Fruit fly (Drosophila melanogaster) whole organism, embryonic: Measurements from ENCODE around the gene ATPsynepsilonL.

Experiments
- Ada2b ChIP-seq: fragments of 200-800 bp; sonication (Bioruptor generic); IDR thresholded peaks from 2 replicates; pipeline ENCODE4 v1.3.6; 2022; ENCODE audit warnings: missing biosample characterization, missing genetic modification characterization
- Atf3 ChIP-seq: fragments of 200-800 bp; sonication (Bioruptor generic); optimal IDR thresholded peaks from 3 replicates; lab custom pipeline; 2016; ENCODE audit warnings: missing biosample characterization, missing genetic modification characterization
- Atf6 ChIP-seq: fragments of 200-800 bp; sonication (Bioruptor generic); IDR thresholded peaks from 2 replicates; pipeline ENCODE4 v1.3.6; 2022; ENCODE audit warnings: missing biosample characterization, missing genetic modification characterization
- CG10147 ChIP-seq: fragments of 200-800 bp; sonication (Bioruptor generic); optimal IDR thresholded peaks from 2 replicates; lab custom pipeline; 2019; ENCODE audit warnings: missing biosample characterization, mild to moderate bottlenecking, missing genetic modification characterization, moderate library complexity
- CG11085 ChIP-seq: fragments of 200-800 bp; sonication (Bioruptor generic); IDR thresholded peaks from 2 replicates; pipeline ENCODE4 v1.3.6; 2022; ENCODE audit warnings: missing biosample characterization, missing genetic modification characterization
- CG11696 ChIP-seq: fragments of 200-800 bp; sonication (Bioruptor generic); IDR thresholded peaks from 2 replicates; pipeline ENCODE4 v1.3.6; 2022; ENCODE audit warnings: missing biosample characterization, missing genetic modification characterization
- CG12155 ChIP-seq: fragments of 200-800 bp; sonication (Bioruptor generic); optimal IDR thresholded peaks from 3 replicates; lab custom pipeline; 2016; ENCODE audit warnings: missing biosample characterization, missing genetic modification characterization
- CG14667 ChIP-seq: fragments of 200-800 bp; sonication (Bioruptor generic); IDR thresholded peaks from 2 replicates; pipeline ENCODE4 v1.3.6; 2022; ENCODE audit warnings: missing biosample characterization, missing genetic modification characterization
- CG15601 ChIP-seq: fragments of 200-800 bp; sonication (Bioruptor generic); optimal IDR thresholded peaks from 3 replicates; lab custom pipeline; 2019; ENCODE audit warnings: missing biosample characterization, mild to moderate bottlenecking, missing genetic modification characterization, moderate library complexity
- CG17328 ChIP-seq: fragments of 200-800 bp; sonication (Bioruptor generic); IDR thresholded peaks from 2 replicates; pipeline ENCODE4 v1.3.6; 2022; ENCODE audit warnings: missing biosample characterization, missing genetic modification characterization
- CG17385 ChIP-seq: fragments of 200-800 bp; sonication (Bioruptor generic); optimal IDR thresholded peaks from 3 replicates; lab custom pipeline; 2018; ENCODE audit warnings: missing biosample characterization, mild to moderate bottlenecking, missing genetic modification characterization
- CG1792 ChIP-seq: fragments of 200-800 bp; sonication (Bioruptor generic); optimal IDR thresholded peaks from 2 replicates; lab custom pipeline; 2016; ENCODE audit warnings: missing biosample characterization, missing genetic modification characterization
- CG34376 ChIP-seq: fragments of 200-800 bp; sonication (Bioruptor generic); optimal IDR thresholded peaks from 2 replicates; lab custom pipeline; 2018; ENCODE audit warnings: missing biosample characterization, mild to moderate bottlenecking, missing genetic modification characterization
- CG4617 ChIP-seq: fragments of 200-800 bp; sonication (Bioruptor generic); optimal IDR thresholded peaks from 3 replicates; lab custom pipeline; 2016; ENCODE audit warnings: missing biosample characterization, missing genetic modification characterization, borderline replicate concordance
- CG5180 ChIP-seq: fragments of 200-800 bp; sonication (Bioruptor generic); optimal IDR thresholded peaks from 3 replicates; lab custom pipeline; 2017; ENCODE audit warnings: missing biosample characterization, missing genetic modification characterization, mild to moderate bottlenecking, moderate library complexity, missing genetic modification reagents
- CG6765 ChIP-seq: fragments of 200-800 bp; sonication (Bioruptor generic); optimal IDR thresholded peaks from 3 replicates; lab custom pipeline; 2017; ENCODE audit warnings: missing biosample characterization, mild to moderate bottlenecking, missing genetic modification characterization
- CG7372 ChIP-seq: fragments of 200-800 bp; sonication (Bioruptor generic); IDR thresholded peaks from 2 replicates; pipeline ENCODE4 v1.3.6; 2022; ENCODE audit warnings: missing biosample characterization, missing genetic modification characterization
- CG7745 ChIP-seq: fragments of 200-800 bp; sonication (Bioruptor generic); optimal IDR thresholded peaks from 2 replicates; lab custom pipeline; 2018; ENCODE audit warnings: missing biosample characterization, mild to moderate bottlenecking, missing genetic modification characterization, moderate library complexity
- CG7928 ChIP-seq: fragments of 200-800 bp; sonication (Bioruptor generic); optimal IDR thresholded peaks from 2 replicates; lab custom pipeline; 2017; ENCODE audit warnings: missing biosample characterization, mild to moderate bottlenecking, missing genetic modification characterization
- CG8281 ChIP-seq: fragments of 200-800 bp; sonication (Bioruptor generic); optimal IDR thresholded peaks from 2 replicates; lab custom pipeline; 2018; ENCODE audit warnings: missing biosample characterization, mild to moderate bottlenecking, missing genetic modification characterization, moderate library complexity
- CG8944 ChIP-seq: fragments of 200-800 bp; sonication (Bioruptor generic); optimal IDR thresholded peaks from 3 replicates; lab custom pipeline; 2016; ENCODE audit warnings: missing biosample characterization, missing genetic modification characterization
- CG9876 ChIP-seq: fragments of 200-800 bp; sonication (Bioruptor generic); optimal IDR thresholded peaks from 2 replicates; lab custom pipeline; 2016; ENCODE audit warnings: missing biosample characterization, missing genetic modification characterization
- CrebB ChIP-seq: fragments of 200-800 bp; sonication (Bioruptor generic); optimal IDR thresholded peaks from 3 replicates; lab custom pipeline; 2018; ENCODE audit warnings: missing biosample characterization, mild to moderate bottlenecking, missing genetic modification characterization
- Dip2 ChIP-seq: fragments of 200-800 bp; sonication (Bioruptor generic); IDR thresholded peaks from 2 replicates; pipeline ENCODE4 v1.3.6; 2022; ENCODE audit warnings: missing biosample characterization, missing genetic modification characterization
- ERR ChIP-seq: fragments of 200-800 bp; sonication (Bioruptor generic); optimal IDR thresholded peaks from 2 replicates; lab custom pipeline; 2016; ENCODE audit warnings: missing biosample characterization, missing genetic modification characterization
- Ets97D ChIP-seq: fragments of 200-800 bp; sonication (Bioruptor generic); optimal IDR thresholded peaks from 3 replicates; lab custom pipeline; 2016; ENCODE audit warnings: missing biosample characterization, missing genetic modification characterization
- HLH54F ChIP-seq: fragments of 200-800 bp; sonication (Bioruptor generic); optimal IDR thresholded peaks from 3 replicates; lab custom pipeline; 2016; ENCODE audit warnings: missing biosample characterization, missing genetic modification characterization
- HLHmδ ChIP-seq: fragments of 200-800 bp; sonication (Bioruptor generic); optimal IDR thresholded peaks from 2 replicates; lab custom pipeline; 2018; ENCODE audit warnings: missing biosample characterization, mild to moderate bottlenecking, missing genetic modification characterization, moderate library complexity
- Mad ChIP-seq: fragments of 200-800 bp; sonication (Bioruptor generic); optimal IDR thresholded peaks from 2 replicates; lab custom pipeline; 2016; ENCODE audit warnings: missing biosample characterization, missing genetic modification characterization
- NfI ChIP-seq: fragments of 200-800 bp; sonication (Bioruptor generic); optimal IDR thresholded peaks from 3 replicates; lab custom pipeline; 2018; ENCODE audit warnings: missing biosample characterization, mild to moderate bottlenecking, missing genetic modification characterization, moderate library complexity
- Opbp ChIP-seq: fragments of 200-800 bp; sonication (Bioruptor generic); IDR thresholded peaks from 3 replicates; pipeline ENCODE4 v1.3.6; 2022; ENCODE audit warnings: missing biosample characterization, missing genetic modification characterization; ENCODE audit not compliant: partially characterized antibody
- Spps ChIP-seq: fragments of 200-800 bp; sonication (Bioruptor generic); optimal IDR thresholded peaks from 2 replicates; lab custom pipeline; 2018; ENCODE audit warnings: missing biosample characterization, mild to moderate bottlenecking, missing genetic modification characterization
- Sry-δ ChIP-seq: fragments of 200-800 bp; sonication (Bioruptor generic); optimal IDR thresholded peaks from 2 replicates; lab custom pipeline; 2016; ENCODE audit warnings: missing biosample characterization, missing genetic modification characterization
- bowl ChIP-seq: fragments of 200-800 bp; sonication (Bioruptor generic); IDR thresholded peaks from 2 replicates; pipeline ENCODE4 v1.3.6; 2022; ENCODE audit warnings: missing biosample characterization, missing genetic modification characterization
- bsh ChIP-seq, 2 experiments: fragments of 200-800 bp; sonication (Bioruptor generic); optimal IDR thresholded peaks; 2 replicates each; lab custom pipeline; 2017 to 2018; ENCODE audit warnings: mild to moderate bottlenecking in 2 of 2, missing biosample characterization in 2 of 2, missing genetic modification characterization in 2 of 2, moderate library complexity in 1 of 2
- chif ChIP-seq, 2 experiments: fragments of 200-800 bp; sonication (Bioruptor generic); optimal IDR thresholded peaks; 3 replicates each; lab custom pipeline; 2016; ENCODE audit warnings: missing biosample characterization in 2 of 2, missing genetic modification characterization in 2 of 2
- fu2 ChIP-seq: fragments of 200-800 bp; sonication (Bioruptor generic); optimal IDR thresholded peaks from 2 replicates; lab custom pipeline; 2016; ENCODE audit warnings: missing biosample characterization, missing genetic modification characterization
- gcm2 ChIP-seq: fragments of 200-800 bp; sonication (Bioruptor generic); optimal IDR thresholded peaks from 2 replicates; lab custom pipeline; 2016; ENCODE audit warnings: missing biosample characterization, missing genetic modification characterization
- knrl ChIP-seq: fragments of 200-800 bp; sonication (Bioruptor generic); IDR thresholded peaks from 3 replicates; pipeline ENCODE4 v1.3.6; 2022; ENCODE audit warnings: missing biosample characterization, missing genetic modification characterization; ENCODE audit not compliant: partially characterized antibody
- lab ChIP-seq: fragments of 200-800 bp; sonication (Bioruptor generic); optimal IDR thresholded peaks from 3 replicates; lab custom pipeline; 2017; ENCODE audit warnings: missing biosample characterization, missing genetic modification characterization, mild to moderate bottlenecking, moderate library complexity, missing genetic modification reagents
- oc ChIP-seq: fragments of 200-800 bp; sonication (Bioruptor generic); optimal IDR thresholded peaks from 2 replicates; lab custom pipeline; 2018; ENCODE audit warnings: missing biosample characterization, mild to moderate bottlenecking, missing genetic modification characterization, moderate library complexity
- phol ChIP-seq: fragments of 200-800 bp; sonication (Bioruptor generic); optimal IDR thresholded peaks from 3 replicates; lab custom pipeline; 2018; ENCODE audit warnings: missing biosample characterization, mild to moderate bottlenecking, missing genetic modification characterization, moderate library complexity
- pum ChIP-seq: fragments of 200-800 bp; sonication (Bioruptor generic); optimal IDR thresholded peaks from 2 replicates; lab custom pipeline; 2016; ENCODE audit warnings: missing biosample characterization, missing genetic modification characterization
- pzg ChIP-seq: fragments of 200-800 bp; sonication (Bioruptor generic); optimal IDR thresholded peaks from 3 replicates; lab custom pipeline; 2018; ENCODE audit warnings: missing biosample characterization, mild to moderate bottlenecking, missing genetic modification characterization, moderate library complexity
- slp2 ChIP-seq: fragments of 200-800 bp; sonication (Bioruptor generic); optimal IDR thresholded peaks from 2 replicates; lab custom pipeline; 2016; ENCODE audit warnings: missing biosample characterization, missing genetic modification characterization
- sob ChIP-seq: fragments of 200-800 bp; sonication (Bioruptor generic); IDR thresholded peaks from 2 replicates; pipeline ENCODE4 v1.3.6; 2022; ENCODE audit warnings: missing biosample characterization, missing genetic modification characterization
- tgo ChIP-seq: fragments of 200-800 bp; sonication (Bioruptor generic); IDR thresholded peaks from 3 replicates; pipeline ENCODE4 v1.3.6; 2022; ENCODE audit warnings: missing biosample characterization, missing genetic modification characterization
- tup ChIP-seq: fragments of 200-800 bp; sonication (Bioruptor generic); optimal IDR thresholded peaks from 2 replicates; lab custom pipeline; 2016; ENCODE audit warnings: missing biosample characterization, mild to moderate bottlenecking, missing genetic modification characterization, moderate library complexity

Gene ATPsynepsilonL

dm6 chr3R:10097531-10098295 lies 23.9 kb upstream of the ATPsynepsilonL start (continued):
- TF ChIP-seq CG6765 (GFP tag; lab: Kevin White, UChicago) = peak; percentile 66
- peak; percentile 99 for TF ChIP-seq CG34376
- peak; percentile 27 for TF ChIP-seq Atf3
- peak; percentile 69 for TF ChIP-seq CG17385 (GFP tag; lab: Kevin White, UChicago)
- TF ChIP-seq CG11696 (GFP tag; lab: Robert Waterston, UW) = peak; percentile 36; the same call in 1 of the 2 replicates
- peak; percentile 50 for TF ChIP-seq pum (GFP tag; lab: Kevin White, UChicago)
- peak; percentile 10 for TF ChIP-seq CG4617 (GFP tag; lab: Kevin White, UChicago)
- TF ChIP-seq tup (GFP tag; lab: Kevin White, UChicago) = no peak
- no peak for TF ChIP-seq Dip2 (GFP tag; lab: Robert Waterston, UW)
- peak; percentile 55 for TF ChIP-seq Ada2b (GFP tag; lab: Robert Waterston, UW)
- no peak for TF ChIP-seq knrl (GFP tag; lab: Robert Waterston, UW)
- no peak for TF ChIP-seq Spps (tag; lab: Kevin White, UChicago)
- TF ChIP-seq CG11085 (GFP tag; lab: Robert Waterston, UW) = 0 out of 2 replicates have a peak, but pooled peaks have one; percentile 25
- peak; percentile 39 for TF ChIP-seq Mad (GFP tag; lab: Kevin White, UChicago)
- peak; percentile 64 for TF ChIP-seq sob (GFP tag; lab: Robert Waterston, UW)
- TF ChIP-seq chif (GFP tag; optimal IDR thresholded peaks at IDR 0.05; lab: Kevin White, UChicago) = peak; percentile 46 to 52
- TF ChIP-seq ERR (GFP tag; lab: Kevin White, UChicago) = peak; percentile 4
- TF ChIP-seq oc (tag; lab: Kevin White, UChicago) = peak; percentile 58
- peak; percentile 34 for TF ChIP-seq fu2
- TF ChIP-seq CG15601 (tag; lab: Kevin White, UChicago) = peak; percentile 14
- peak; percentile 33 for TF ChIP-seq CG7928 (GFP tag; lab: Kevin White, UChicago)
- peak; percentile 64; the same call in 1 of the 2 replicates for TF ChIP-seq Atf6 (GFP tag; lab: Robert Waterston, UW)
- TF ChIP-seq phol = peak; percentile 62
- TF ChIP-seq Sry-δ (GFP tag; lab: Kevin White, UChicago) = no peak
- TF ChIP-seq HLHmδ (GFP tag; lab: Kevin White, UChicago) = peak; percentile 30
- peak; percentile 73 for TF ChIP-seq CG7372
- TF ChIP-seq pzg (GFP tag; lab: Kevin White, UChicago) = no peak
- peak; percentile 52; the same call in 1 of the 2 replicates for TF ChIP-seq CG14667
- peak; percentile 48 for TF ChIP-seq CG10147 (GFP tag; lab: Kevin White, UChicago)
- peak; percentile 76 for TF ChIP-seq NfI (GFP tag; lab: Kevin White, UChicago)
- peak; percentile 16 for TF ChIP-seq CG8944 (GFP tag; lab: Kevin White, UChicago)
- peak; percentile 65; the same call in 2 of the 3 replicates for TF ChIP-seq tgo (GFP tag; lab: Robert Waterston, UW)
- TF ChIP-seq CG12155 (GFP tag; lab: Kevin White, UChicago) = peak; percentile 71
- peak; percentile 27 for TF ChIP-seq gcm2 (GFP tag; lab: Kevin White, UChicago)
- TF ChIP-seq CG9876 = peak; percentile 10
- TF ChIP-seq HLH54F = peak; percentile 66
- no peak for TF ChIP-seq Opbp (GFP tag; lab: Robert Waterston, UW)
- TF ChIP-seq CG1792 (GFP tag; lab: Kevin White, UChicago) = peak; percentile 33
- no peak for TF ChIP-seq CG7745 (tag; lab: Kevin White, UChicago)
- TF ChIP-seq CG17328 = peak; percentile 56; the same call in 1 of the 2 replicates
- peak; percentile 42 for TF ChIP-seq Ets97D (GFP tag; lab: Kevin White, UChicago)
- peak in 1 of 2 experiments; percentile 42 for TF ChIP-seq bsh (GFP tag; optimal IDR thresholded peaks at IDR 0.05; lab: Kevin White, UChicago)
- peak; percentile 39 for TF ChIP-seq CrebB (tag; lab: Kevin White, UChicago)
- 0 out of 2 replicates have a peak, but pooled peaks have one; percentile 13 for TF ChIP-seq bowl (GFP tag; lab: Robert Waterston, UW)
- TF ChIP-seq CG8281 = peak; percentile 47
- TF ChIP-seq lab (GFP tag; lab: Kevin White, UChicago) = peak; percentile 86
- TF ChIP-seq CG5180 = peak; percentile 27
- peak; percentile 49 for TF ChIP-seq slp2 (GFP tag; lab: Kevin White, UChicago)
